Fruit fly (Drosophila melanogaster): ENCODE measurements around the gene CG8031.
A peak's percentile ranks its signal among the peaks of the same experiment; 100 is the strongest.

Gene CG8031

DNA sequence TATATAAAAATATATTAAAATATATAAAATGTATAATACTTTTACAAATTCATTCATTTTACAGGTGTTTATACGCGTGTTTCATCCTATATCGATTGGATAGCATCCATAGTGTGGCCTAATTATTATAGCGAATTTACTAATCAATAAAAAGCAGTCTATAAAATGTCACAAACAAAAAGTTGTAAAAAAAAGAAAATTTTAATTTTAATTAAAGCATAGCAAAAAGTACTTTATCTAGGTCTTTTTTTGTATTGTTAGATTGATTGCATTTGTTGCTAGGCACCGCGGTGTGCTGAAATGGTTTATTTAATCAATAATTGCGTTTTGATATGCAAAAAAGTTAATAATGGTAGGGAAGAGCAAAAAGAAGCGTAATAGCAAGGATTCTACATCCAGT lies 32.7 kb upstream of the CG8031 start, which contains the start of gene CG45122:
CG45122 (plus strand) TSS at position 301 of the 400 bp plus-strand sequence.
- TF ChIP-seq CG32532 (GFP tag; IDR thresholded peaks at IDR 0.05) = no peak
- no peak for TF ChIP-seq CG10366 (GFP tag; IDR thresholded peaks at IDR 0.05)
- no peak for TF ChIP-seq CG11456 (GFP tag; IDR thresholded peaks at IDR 0.05)
- TF ChIP-seq CG12744 (GFP tag; optimal IDR thresholded peaks at IDR 0.05) = no peak
- TF ChIP-seq CG18619 (GFP tag; optimal IDR thresholded peaks at IDR 0.05) = no peak
- TF ChIP-seq CG15479 (GFP tag; optimal IDR thresholded peaks at IDR 0.05) = no peak
- TF ChIP-seq exex (tag; optimal IDR thresholded peaks at IDR 0.05) = no peak
- TF ChIP-seq Oaz (GFP tag; IDR thresholded peaks at IDR 0.05) = no peak
- TF ChIP-seq NFAT (GFP tag; IDR thresholded peaks at IDR 0.05) = no peak
- no peak for TF ChIP-seq CG10321 (GFP tag; IDR thresholded peaks at IDR 0.05)
- TF ChIP-seq prd (optimal IDR thresholded peaks at IDR 0.05) = no peak
- no peak for TF ChIP-seq prd (GFP tag; IDR thresholded peaks at IDR 0.05)
- no peak for TF ChIP-seq CG34224 (GFP tag; IDR thresholded peaks at IDR 0.05; ENCODE audit: partially characterized antibody)
- TF ChIP-seq CG1832 (GFP tag; optimal IDR thresholded peaks at IDR 0.05) = no peak
- no peak for TF ChIP-seq H2.0 (GFP tag; IDR thresholded peaks at IDR 0.05)
- TF ChIP-seq sens-2 (GFP tag; IDR thresholded peaks at IDR 0.05) = no peak
- TF ChIP-seq ci (GFP tag; IDR thresholded peaks at IDR 0.05) = no peak
- TF ChIP-seq GATAe (GFP tag; conservative IDR thresholded peaks at IDR 0.05) = no peak
- TF ChIP-seq NfI (GFP tag; optimal IDR thresholded peaks at IDR 0.05) = no peak
- no peak for TF ChIP-seq D19B (GFP tag; optimal IDR thresholded peaks at IDR 0.05)
- TF ChIP-seq Fer2 (tag; optimal IDR thresholded peaks at IDR 0.05) = no peak

DNA sequence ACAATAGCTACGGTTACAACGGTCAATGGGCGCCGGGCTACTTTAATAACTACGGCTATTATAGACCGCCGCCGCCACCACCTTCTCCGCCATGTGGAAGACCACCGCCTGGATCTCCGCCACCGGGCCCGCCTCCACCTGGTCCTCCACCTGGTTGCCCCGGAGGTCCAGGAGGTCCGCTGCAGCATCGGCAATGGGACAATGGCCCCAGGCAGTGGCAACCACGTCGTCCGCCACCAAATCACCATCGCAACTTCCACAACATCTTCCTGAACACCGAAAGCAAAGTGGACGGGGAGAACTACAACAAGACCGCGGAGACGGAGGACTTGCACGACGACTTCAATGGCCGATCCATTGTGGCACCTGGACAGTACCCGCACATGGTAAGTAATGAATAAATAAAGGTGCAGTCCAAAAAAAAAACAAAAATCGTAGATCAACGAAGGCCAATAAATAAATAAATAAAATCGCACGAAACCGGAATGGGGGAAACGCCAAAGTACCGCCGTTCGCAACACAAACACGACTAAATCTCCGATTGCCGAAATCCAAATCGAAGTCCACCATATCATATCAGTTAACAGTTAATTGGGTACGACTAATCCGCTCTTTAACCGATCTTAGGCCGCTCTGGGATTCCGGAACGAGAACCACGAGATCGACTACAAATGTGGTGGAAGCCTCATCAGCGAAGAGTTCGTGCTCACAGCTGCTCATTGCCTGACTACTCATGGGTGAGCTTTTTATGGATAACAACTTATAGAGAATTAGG lies 31.3 kb upstream of the CG8031 start, which contains the start of gene snk:
snk (minus strand) TSS at position 513 of the 775 bp plus-strand sequence.
- TF ChIP-seq CG32772 (GFP tag; IDR thresholded peaks at IDR 0.05) (no peak), bbx (GFP tag; IDR thresholded peaks at IDR 0.05; ENCODE audit: partially characterized antibody) (no peak), toy (GFP tag; IDR thresholded peaks at IDR 0.05) (no peak), Med (GFP tag) (peak; percentile 66), nom (GFP tag; optimal IDR thresholded peaks at IDR 0.05) (no peak), Fer3 (tag; optimal IDR thresholded peaks at IDR 0.05) (no peak), Chrac-16 (GFP tag; optimal IDR thresholded peaks at IDR 0.05) (no peak), Ptx1 (GFP tag; IDR thresholded peaks at IDR 0.05) (no peak), Ets65A (GFP tag) (peak; percentile 54), CG11696 (GFP tag; IDR thresholded peaks at IDR 0.05) (no peak), chinmo (GFP tag; IDR thresholded peaks at IDR 0.05; ENCODE audit: partially characterized antibody) (0 out of 4 replicates have a peak, but pooled peaks have one; percentile 61), CG12744 (GFP tag; optimal IDR thresholded peaks at IDR 0.05) (no peak), h (optimal IDR thresholded peaks at IDR 0.05) (no peak), tna (GFP tag; IDR thresholded peaks at IDR 0.05; ENCODE audit: partially characterized antibody) (no peak), CG8281 (tag; optimal IDR thresholded peaks at IDR 0.05) (no peak), hb (GFP tag; IDR thresholded peaks at IDR 0.05; ENCODE audit: partially characterized antibody) (0 out of 3 replicates have a peak, but pooled peaks have one; percentile 8), Trl (optimal IDR thresholded peaks at IDR 0.05) (peak in 1 of 2 experiments; percentile 38), Trl (GFP tag; optimal IDR thresholded peaks at IDR 0.05) (no peak), gsb (GFP tag; IDR thresholded peaks at IDR 0.05) (no peak), sim (GFP tag; IDR thresholded peaks at IDR 0.05) (0 out of 2 replicates have a peak, but pooled peaks have one; percentile 5), Hr39 (optimal IDR thresholded peaks at IDR 0.05) (peak; percentile 36), exex (tag; optimal IDR thresholded peaks at IDR 0.05) (peak; percentile 34)
